Fruit fly (Drosophila melanogaster): Measurements from ENCODE around the gene CG6154.

CG6154 gene

dm6 chr3R:26242454-26243082 is 19.9 kb upstream of the CG6154 start:
- TF ChIP-seq Ptx1 (GFP tag; IDR thresholded peaks at IDR 0.05), result peak; percentile 86
- no peak for TF ChIP-seq sob (GFP tag; IDR thresholded peaks at IDR 0.05)
- TF ChIP-seq CG2678 (tag; optimal IDR thresholded peaks at IDR 0.05), result peak; percentile 70
- TF ChIP-seq Hsf (GFP tag; optimal IDR thresholded peaks at IDR 0.05), result peak; percentile 19
- peak; percentile 9 for TF ChIP-seq CG18599 (GFP tag; optimal IDR thresholded peaks at IDR 0.05)
- no peak for TF ChIP-seq CG7987 (GFP tag; optimal IDR thresholded peaks at IDR 0.05)
- TF ChIP-seq CG10366 (GFP tag; IDR thresholded peaks at IDR 0.05), result peak; percentile 43; the same call in 1 of the 2 replicates
- TF ChIP-seq CG14667 (GFP tag; IDR thresholded peaks at IDR 0.05), result peak; percentile 48; the same call in 1 of the 2 replicates
- TF ChIP-seq CoRest (tag; optimal IDR thresholded peaks at IDR 0.05), result peak; percentile 30
- TF ChIP-seq ind (GFP tag; optimal IDR thresholded peaks at IDR 0.05), result peak; percentile 63
- no peak for TF ChIP-seq zen2 (GFP tag; IDR thresholded peaks at IDR 0.05; ENCODE audit: partially characterized antibody)
- no peak for TF ChIP-seq CG2889 (GFP tag; IDR thresholded peaks at IDR 0.05)
- peak; percentile 26 for TF ChIP-seq Myb (GFP tag; optimal IDR thresholded peaks at IDR 0.05)
- peak; percentile 75 for TF ChIP-seq tgo (GFP tag; IDR thresholded peaks at IDR 0.05)
- TF ChIP-seq sima (GFP tag; optimal IDR thresholded peaks at IDR 0.05), result no peak
- no peak for TF ChIP-seq CG9215 (GFP tag; IDR thresholded peaks at IDR 0.05)
- peak in 1 of 2 experiments; percentile 59 for TF ChIP-seq Hr51 (GFP tag; optimal IDR thresholded peaks at IDR 0.05)
- peak; percentile 41 for TF ChIP-seq Oli (tag; optimal IDR thresholded peaks at IDR 0.05)
- peak; percentile 31 for TF ChIP-seq nmo (GFP tag; optimal IDR thresholded peaks at IDR 0.05)
- no peak for TF ChIP-seq bab2 (GFP tag; optimal IDR thresholded peaks at IDR 0.05)
- peak; percentile 69 for TF ChIP-seq Fer3 (tag; optimal IDR thresholded peaks at IDR 0.05)
- peak; percentile 33 for TF ChIP-seq kay (GFP tag; optimal IDR thresholded peaks at IDR 0.05)
- TF ChIP-seq CG7786 (GFP tag; optimal IDR thresholded peaks at IDR 0.05), result no peak
- TF ChIP-seq MTF-1 (GFP tag; optimal IDR thresholded peaks at IDR 0.05; ENCODE audit: borderline replicate concordance), result no peak
- TF ChIP-seq CG7372 (GFP tag; IDR thresholded peaks at IDR 0.05), result 0 out of 2 replicates have a peak, but pooled peaks have one; percentile 33
- TF ChIP-seq eve (GFP tag; optimal IDR thresholded peaks at IDR 0.05), result peak in 1 of 2 experiments; percentile 17
- TF ChIP-seq sens (GFP tag), result peak; percentile 72
- TF ChIP-seq D19A (tag; optimal IDR thresholded peaks at IDR 0.05), result peak; percentile 83
- peak; percentile 49 for TF ChIP-seq phol (tag; optimal IDR thresholded peaks at IDR 0.05)
- TF ChIP-seq CG15011 (GFP tag; optimal IDR thresholded peaks at IDR 0.05), result peak; percentile 29
- no peak for TF ChIP-seq prd (optimal IDR thresholded peaks at IDR 0.05)
- peak; percentile 5; the same call in 1 of the 3 replicates for TF ChIP-seq prd (GFP tag; IDR thresholded peaks at IDR 0.05)
- TF ChIP-seq oc (tag; optimal IDR thresholded peaks at IDR 0.05), result no peak
- no peak for TF ChIP-seq CG6765 (GFP tag; optimal IDR thresholded peaks at IDR 0.05)
- TF ChIP-seq CG10209 (GFP tag; optimal IDR thresholded peaks at IDR 0.05), result peak; percentile 10
- peak; percentile 35 for TF ChIP-seq Xbp1 (GFP tag; optimal IDR thresholded peaks at IDR 0.05)
- no peak for TF ChIP-seq zen (tag; optimal IDR thresholded peaks at IDR 0.05)
- peak; percentile 43; the same call in 1 of the 3 replicates for TF ChIP-seq CG14050 (GFP tag; IDR thresholded peaks at IDR 0.05)
- peak; percentile 0 for TF ChIP-seq CG9437 (GFP tag; optimal IDR thresholded peaks at IDR 0.05)
- TF ChIP-seq ab (GFP tag; optimal IDR thresholded peaks at IDR 0.05), result no peak
- TF ChIP-seq Sry-β (GFP tag; optimal IDR thresholded peaks at IDR 0.05), result no peak
- TF ChIP-seq CG3281 (GFP tag; optimal IDR thresholded peaks at IDR 0.05), result peak; percentile 25
- peak; percentile 34; the same call in 1 of the 2 replicates for TF ChIP-seq CG14014 (GFP tag; IDR thresholded peaks at IDR 0.05)
- no peak for TF ChIP-seq Elba2 (GFP tag; optimal IDR thresholded peaks at IDR 0.05)
- peak; percentile 46 for TF ChIP-seq lab (GFP tag; optimal IDR thresholded peaks at IDR 0.05)
- peak; percentile 17 for TF ChIP-seq CG18476 (GFP tag; optimal IDR thresholded peaks at IDR 0.05)
- TF ChIP-seq psq (GFP tag; optimal IDR thresholded peaks at IDR 0.05), result no peak
- TF ChIP-seq Vsx1 (GFP tag; optimal IDR thresholded peaks at IDR 0.05), result no peak
- no peak for TF ChIP-seq dan (GFP tag; IDR thresholded peaks at IDR 0.05)
- peak; percentile 55 for TF ChIP-seq CG32767 (GFP tag; IDR thresholded peaks at IDR 0.05)

All from whole organism, embryonic.